Worm (Caenorhabditis elegans): ENCODE measurements around the gene gldi-6.
"Not testable (repeated sequence)": the region's sequence is repeated elsewhere in the genome, so short reads cannot be mapped to it uniquely, and the experiment has no call there.

gldi-6 gene

ce11 chrII:3471603-3472002 is 24.9 kb downstream of the gldi-6 start, which contains the start of gene Y49F6B.13:
Y49F6B.13 (minus strand) TSS chrII:3471703.
- no peak for TF ChIP-seq unc-62 (GFP tag; optimal IDR thresholded peaks at IDR 0.05)

- no peak for TF ChIP-seq unc-62 (GFP tag; optimal IDR thresholded peaks at IDR 0.05)
These were observed 25.6 kb downstream of the gldi-6 start, which contains the start of gene Y49F6B.12 for ce11 chrII:3472316-3472715. Y49F6B.12 (minus strand) TSS chrII:3472416.

ce11 chrII:3472817-3473216 is 26.1 kb downstream of the gldi-6 start, which contains the start of gene Y49F6B.6:
Y49F6B.6 (plus strand) TSS chrII:3473117.
- no peak for TF ChIP-seq unc-62 (GFP tag; optimal IDR thresholded peaks at IDR 0.05)

ce11 chrII:3473744-3474143 is 27.0 kb downstream of the gldi-6 start, which contains the start of gene sdz-32:
sdz-32 (plus strand) TSS chrII:3474044.
- no peak for TF ChIP-seq unc-62 (GFP tag; optimal IDR thresholded peaks at IDR 0.05)

ce11 chrII:3476536-3476935 is 29.8 kb downstream of the gldi-6 start:
- TF ChIP-seq unc-62 (GFP tag; optimal IDR thresholded peaks at IDR 0.05), result no peak

- no peak for TF ChIP-seq unc-62 (GFP tag; optimal IDR thresholded peaks at IDR 0.05)
These were observed 30.4 kb downstream of the gldi-6 start, which contains the start of gene fbxb-104 for ce11 chrII:3477171-3477570. fbxb-104 (minus strand) TSS chrII:3477271.

ce11 chrII:3481584-3481983 is 34.8 kb downstream of the gldi-6 start, which contains the start of gene Y49F6B.8:
Y49F6B.8 (minus strand) TSS chrII:3481684.
- no peak for TF ChIP-seq unc-62 (GFP tag; optimal IDR thresholded peaks at IDR 0.05)

- TF ChIP-seq unc-62 (GFP tag; optimal IDR thresholded peaks at IDR 0.05), result no peak
These were observed 35.5 kb downstream of the gldi-6 start, which contains the start of gene smu-2 for ce11 chrII:3482231-3482630. smu-2 (plus strand) TSS chrII:3482408.

ce11 chrII:3490797-3491196 is 44.0 kb downstream of the gldi-6 start, which contains the start of gene fbxb-112:
fbxb-112 (plus strand) TSS chrII:3491097.
- not testable (repeated sequence) for TF ChIP-seq unc-62 (GFP tag; optimal IDR thresholded peaks at IDR 0.05)

ce11 chrII:3499386-3499785 is 52.6 kb downstream of the gldi-6 start, which contains the start of gene Y49F6B.9:
Y49F6B.9 (minus strand) TSS chrII:3499387.
- no peak for TF ChIP-seq unc-62 (GFP tag; optimal IDR thresholded peaks at IDR 0.05)

- TF ChIP-seq unc-62 (GFP tag; optimal IDR thresholded peaks at IDR 0.05), result no peak
These were observed 53.6 kb downstream of the gldi-6 start for ce11 chrII:3500373-3500772.

- TF ChIP-seq unc-62 (GFP tag; optimal IDR thresholded peaks at IDR 0.05), result no peak
These were observed 55.3 kb downstream of the gldi-6 start for ce11 chrII:3502011-3502410.

Data from whole organism, dauer.